Worm (Caenorhabditis elegans) whole organism, early embryonic: ENCODE results near the gene srbc-14.

Experiments used
- B0310.2 ChIP-seq: sonication (generic microtip); optimal IDR thresholded peaks from 2 replicates; lab custom pipeline; 2016; ENCODE audit warnings: mild to moderate bottlenecking, missing genetic modification characterization, missing compliant biosample characterization
- aly-1 ChIP-seq: sonication (generic microtip); optimal IDR thresholded peaks from 2 replicates; lab custom pipeline; 2016; ENCODE audit warnings: missing genetic modification characterization, missing compliant biosample characterization
- ama-1 ChIP-seq: fragments of 150-350 bp; optimal IDR thresholded peaks from 2 replicates; lab custom pipeline; 2014
- ceh-36 ChIP-seq: sonication (generic microtip); optimal IDR thresholded peaks from 2 replicates; lab custom pipeline; 2016; ENCODE audit warnings: missing genetic modification characterization, inconsistent platforms, missing compliant biosample characterization
- ets-7 ChIP-seq: sonication (generic microtip); optimal IDR thresholded peaks from 2 replicates; lab custom pipeline; 2016; ENCODE audit warnings: missing genotype, missing genetic modification characterization, missing compliant biosample characterization
- flt-1 ChIP-seq: fragments of 200-800 bp; sonication (Bioruptor generic); IDR thresholded peaks from 2 replicates; pipeline ENCODE4 v1.3.6; 2022; ENCODE audit warnings: missing genetic modification characterization, missing compliant biosample characterization
- pes-1 ChIP-seq: fragments of 200-800 bp; sonication (Bioruptor generic); IDR thresholded peaks from 2 replicates; pipeline ENCODE4 v1.3.6; 2022; ENCODE audit warnings: missing genetic modification reagents, missing genetic modification characterization, missing compliant biosample characterization
- scrt-1 ChIP-seq: fragments of 200-800 bp; sonication (Bioruptor generic); IDR thresholded peaks from 2 replicates; pipeline ENCODE4 v1.3.6; 2022; ENCODE audit warnings: missing genetic modification characterization, missing compliant biosample characterization
- sea-1 ChIP-seq: fragments of 200-800 bp; sonication (Bioruptor generic); conservative IDR thresholded peaks from 2 replicates; pipeline ENCODE4 v1.3.6; 2022; ENCODE audit warnings: missing genetic modification characterization, missing compliant biosample characterization
- tbx-11 ChIP-seq: fragments of 200-800 bp; sonication (Bioruptor generic); IDR thresholded peaks from 2 replicates; pipeline ENCODE4 v1.3.6; 2022; ENCODE audit warnings: missing genetic modification characterization, missing compliant biosample characterization

- TF ChIP-seq ets-7 (tag; lab: Kevin White, UChicago) (no peak), pes-1 (GFP tag; lab: Robert Waterston, UW) (no peak), flt-1 (no peak), ceh-36 (tag; lab: Kevin White, UChicago) (no peak), B0310.2 (no peak), sea-1 (GFP tag; lab: Robert Waterston, UW) (no peak), tbx-11 (GFP tag; lab: Robert Waterston, UW) (no peak), ama-1 (lab: Kevin White, UChicago) (no peak), scrt-1 (GFP tag; lab: Robert Waterston, UW) (no peak), aly-1 (no peak)
Observed at ce11 chrV:17089931-17090429, 18.5 kb upstream of the srbc-14 start, which contains the start of gene srh-237.
